Worm (Caenorhabditis elegans) whole organism, L3 larva: ENCODE measurements around the gene lgc-42.

Source experiments
- R02D3.7 ChIP-seq: fragments of 150-350 bp; optimal IDR thresholded peaks from 2 replicates; lab custom pipeline; 2014; ENCODE audit warnings: missing biosample characterization, missing genetic modification characterization
- ZK546.5 ChIP-seq: sonication (generic microtip); optimal IDR thresholded peaks from 2 replicates; lab custom pipeline; 2017; ENCODE audit warnings: missing biosample characterization, missing genetic modification characterization
- aly-2 ChIP-seq: fragments of 150-350 bp; optimal IDR thresholded peaks from 2 replicates; lab custom pipeline; 2014; ENCODE audit warnings: missing biosample characterization, missing genetic modification characterization
- ama-1 ChIP-seq: fragments of 150-350 bp; optimal IDR thresholded peaks from 2 replicates; lab custom pipeline; 2018
- ceh-16 ChIP-seq: sonication (generic microtip); optimal IDR thresholded peaks from 2 replicates; lab custom pipeline; 2017; ENCODE audit warnings: missing biosample characterization, missing genetic modification characterization
- ceh-82 ChIP-seq: fragments of 150-350 bp; optimal IDR thresholded peaks from 2 replicates; lab custom pipeline; 2014; ENCODE audit warnings: missing biosample characterization, missing genetic modification characterization
- daf-12 ChIP-seq: fragments of 150-350 bp; optimal IDR thresholded peaks from 2 replicates; lab custom pipeline; 2014; ENCODE audit warnings: missing biosample characterization, missing genetic modification reagents, missing genetic modification characterization
- egl-5 ChIP-seq: fragments of 150-350 bp; optimal IDR thresholded peaks from 2 replicates; lab custom pipeline; 2017; ENCODE audit warnings: missing biosample characterization, missing genetic modification reagents, missing genetic modification characterization, inconsistent platforms
- elt-1 ChIP-seq: fragments of 150-350 bp; optimal IDR thresholded peaks from 2 replicates; lab custom pipeline; 2014; ENCODE audit warnings: missing biosample characterization, missing genetic modification characterization
- elt-2 ChIP-seq: sonication (generic microtip); optimal IDR thresholded peaks from 2 replicates; lab custom pipeline; 2016; ENCODE audit warnings: missing genetic modification reagents, mild to moderate bottlenecking, missing genetic modification characterization, missing compliant biosample characterization
- elt-3 ChIP-seq, 3 experiments: fragments of 150-350 bp in 1 of 3; sonication (generic microtip) in 2 of 3; optimal IDR thresholded peaks; 2 replicates in 2 of 3; 4 replicates in 1 of 3; lab custom pipeline; 2014 to 2017; ENCODE audit warnings: missing biosample characterization in 3 of 3, missing genetic modification characterization in 3 of 3
- eor-1 ChIP-seq, 2 experiments: fragments of 150-350 bp; optimal IDR thresholded peaks; 2 replicates each; lab custom pipeline; 2014 to 2018; ENCODE audit warnings: missing biosample characterization in 2 of 2, missing genetic modification characterization in 2 of 2
- fkh-2 ChIP-seq: fragments of 150-350 bp; optimal IDR thresholded peaks from 2 replicates; lab custom pipeline; 2014; ENCODE audit warnings: missing biosample characterization, missing genetic modification reagents, missing genetic modification characterization
- fos-1 ChIP-seq: fragments of 150-350 bp; optimal IDR thresholded peaks from 2 replicates; lab custom pipeline; 2014; ENCODE audit warnings: missing biosample characterization, missing genetic modification characterization
- hmg-11 ChIP-seq: sonication (generic microtip); optimal IDR thresholded peaks from 2 replicates; lab custom pipeline; 2016; ENCODE audit warnings: missing genetic modification characterization, missing compliant biosample characterization
- jun-1 ChIP-seq: fragments of 150-350 bp; optimal IDR thresholded peaks from 2 replicates; lab custom pipeline; 2014; ENCODE audit warnings: missing biosample characterization, missing genetic modification reagents, missing genetic modification characterization
- lin-15B ChIP-seq: fragments of 150-350 bp; optimal IDR thresholded peaks from 2 replicates; lab custom pipeline; 2014; ENCODE audit warnings: missing biosample characterization, missing genetic modification characterization
- lin-39 ChIP-seq: fragments of 150-350 bp; optimal IDR thresholded peaks from 2 replicates; lab custom pipeline; 2018; ENCODE audit warnings: missing biosample characterization, missing genetic modification reagents, missing genetic modification characterization
- mdl-1 ChIP-seq: fragments of 150-350 bp; optimal IDR thresholded peaks from 2 replicates; lab custom pipeline; 2014; ENCODE audit warnings: missing biosample characterization, missing genetic modification characterization
- mml-1 ChIP-seq: fragments of 150-350 bp; sonication (generic microtip); optimal IDR thresholded peaks from 3 replicates; lab custom pipeline; 2014; ENCODE audit warnings: missing biosample characterization, missing genetic modification characterization
- nfya-1 ChIP-seq: sonication (generic microtip); optimal IDR thresholded peaks from 2 replicates; lab custom pipeline; 2017; ENCODE audit warnings: missing genetic modification characterization, mild to moderate bottlenecking, missing compliant biosample characterization, antibody characterized with exemption, moderate library complexity; ENCODE audit not compliant: insufficient read depth
- nhr-11 ChIP-seq: fragments of 150-350 bp; optimal IDR thresholded peaks from 2 replicates; lab custom pipeline; 2014; ENCODE audit warnings: missing biosample characterization, missing genetic modification characterization
- nhr-12 ChIP-seq: fragments of 150-350 bp; optimal IDR thresholded peaks from 2 replicates; lab custom pipeline; 2014; ENCODE audit warnings: missing biosample characterization, missing genetic modification characterization
- nhr-25 ChIP-seq: sonication (generic microtip); optimal IDR thresholded peaks from 2 replicates; lab custom pipeline; 2017; ENCODE audit warnings: missing biosample characterization, missing genetic modification characterization
- nhr-28 ChIP-seq: fragments of 150-350 bp; optimal IDR thresholded peaks from 2 replicates; lab custom pipeline; 2014; ENCODE audit warnings: missing biosample characterization, missing genetic modification characterization
- nhr-76 ChIP-seq: fragments of 150-350 bp; sonication (generic microtip); optimal IDR thresholded peaks from 5 replicates; lab custom pipeline; 2014; ENCODE audit warnings: missing biosample characterization, missing genetic modification characterization
- nhr-77 ChIP-seq: fragments of 150-350 bp; optimal IDR thresholded peaks from 2 replicates; lab custom pipeline; 2014; ENCODE audit warnings: missing biosample characterization, missing genetic modification characterization
- pha-4 ChIP-seq: fragments of 150-350 bp; optimal IDR thresholded peaks from 2 replicates; lab custom pipeline; 2014; ENCODE audit warnings: missing biosample characterization, missing genetic modification reagents, missing genetic modification characterization
- pqm-1 ChIP-seq: fragments of 150-350 bp; optimal IDR thresholded peaks from 2 replicates; lab custom pipeline; 2017; ENCODE audit warnings: missing biosample characterization, missing genetic modification characterization, inconsistent platforms
- sea-2 ChIP-seq: fragments of 150-350 bp; sonication (generic microtip); optimal IDR thresholded peaks from 4 replicates; lab custom pipeline; 2014; ENCODE audit warnings: missing biosample characterization, missing genetic modification reagents, missing genetic modification characterization
- skn-1 ChIP-seq: fragments of 150-350 bp; optimal IDR thresholded peaks from 2 replicates; lab custom pipeline; 2014; ENCODE audit warnings: missing biosample characterization, missing genetic modification characterization
- snpc-4 ChIP-seq: fragments of 150-350 bp; optimal IDR thresholded peaks from 2 replicates; lab custom pipeline; 2014; ENCODE audit warnings: missing biosample characterization, missing genetic modification characterization
- tbx-2 ChIP-seq: sonication (generic microtip); optimal IDR thresholded peaks from 2 replicates; lab custom pipeline; 2016; ENCODE audit warnings: mild to moderate bottlenecking, missing genetic modification characterization, missing compliant biosample characterization
- ztf-11 ChIP-seq: fragments of 150-350 bp; optimal IDR thresholded peaks from 2 replicates; lab custom pipeline; 2014; ENCODE audit warnings: missing biosample characterization, missing genetic modification characterization
- ztf-4 ChIP-seq: fragments of 150-350 bp; optimal IDR thresholded peaks from 2 replicates; lab custom pipeline; 2014; ENCODE audit warnings: missing biosample characterization, missing genetic modification characterization

lgc-42 gene

ce11 chrIII:1969802-1970201 lies 27.9 kb upstream of the lgc-42 start, which contains the start of gene moa-1:
Gene moa-1, minus strand, starts transcription at chrIII:1969902.
- no peak for TF ChIP-seq jun-1 (tag; lab: Kevin White, UChicago)
- TF ChIP-seq hmg-11 (tag; lab: Kevin White, UChicago) = no peak
- TF ChIP-seq ztf-11 (tag; lab: Kevin White, UChicago) = no peak
- no peak for TF ChIP-seq nhr-28 (tag; lab: Kevin White, UChicago)
- TF ChIP-seq daf-12 (tag; lab: Kevin White, UChicago) = no peak
- no peak for TF ChIP-seq nhr-25
- no peak for TF ChIP-seq ceh-82
- no peak for TF ChIP-seq lin-15B (tag; lab: Kevin White, UChicago)
- no peak for TF ChIP-seq nhr-77 (tag; lab: Kevin White, UChicago)
- TF ChIP-seq pha-4 (tag; lab: Kevin White, UChicago) = no peak
- TF ChIP-seq snpc-4 (tag; lab: Kevin White, UChicago) = no peak
- no peak for TF ChIP-seq lin-39
- TF ChIP-seq, all 47 proteins: peak for 0

ce11 chrIII:1970433-1970832 lies 27.2 kb upstream of the lgc-42 start, which contains the start of gene R155.5:
Gene R155.5, minus strand, starts transcription at chrIII:1970533.
- TF ChIP-seq nhr-11 (tag; lab: Kevin White, UChicago) (no peak), pha-4 (tag; lab: Kevin White, UChicago) (no peak), mml-1 (tag; lab: Kevin White, UChicago) (no peak), snpc-4 (tag; lab: Kevin White, UChicago) (no peak), nhr-77 (tag; lab: Kevin White, UChicago) (no peak), eor-1 (tag; optimal IDR thresholded peaks at IDR 0.05; lab: Kevin White, UChicago) (no peak), tbx-2 (tag; lab: Kevin White, UChicago) (no peak), elt-2 (tag; lab: Kevin White, UChicago) (no peak)
- TF ChIP-seq, all 47 proteins: peak for 0

DNA sequence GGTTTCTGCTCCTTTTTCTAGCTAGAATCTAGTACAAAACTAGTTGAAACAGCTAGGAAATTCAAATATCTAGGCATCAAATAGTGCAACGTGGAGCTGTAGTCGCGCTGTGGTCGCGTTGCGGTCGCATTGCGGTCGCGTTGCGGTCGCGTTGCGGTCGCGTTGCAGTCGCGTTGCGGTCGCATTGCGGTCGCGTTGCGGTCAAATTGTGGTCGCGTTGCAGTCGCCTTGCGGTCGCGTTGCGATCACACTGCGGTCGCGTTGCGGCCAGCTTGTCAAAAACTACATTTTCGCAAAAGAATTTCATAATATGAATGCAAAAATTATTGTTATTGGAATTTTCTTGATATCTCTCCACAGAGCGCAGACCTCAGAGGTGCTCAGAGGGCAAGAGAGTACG lies 21.7 kb upstream of the lgc-42 start:
- TF ChIP-seq elt-2 (tag; lab: Kevin White, UChicago) (no peak), lin-39 (no peak), ZK546.5 (tag; lab: Kevin White, UChicago) (no peak), sea-2 (GFP tag; lab: Kevin White, UChicago) (no peak), skn-1 (tag; lab: Kevin White, UChicago) (no peak), ama-1 (lab: Kevin White, UChicago) (no peak), snpc-4 (tag; lab: Kevin White, UChicago) (no peak)

DNA sequence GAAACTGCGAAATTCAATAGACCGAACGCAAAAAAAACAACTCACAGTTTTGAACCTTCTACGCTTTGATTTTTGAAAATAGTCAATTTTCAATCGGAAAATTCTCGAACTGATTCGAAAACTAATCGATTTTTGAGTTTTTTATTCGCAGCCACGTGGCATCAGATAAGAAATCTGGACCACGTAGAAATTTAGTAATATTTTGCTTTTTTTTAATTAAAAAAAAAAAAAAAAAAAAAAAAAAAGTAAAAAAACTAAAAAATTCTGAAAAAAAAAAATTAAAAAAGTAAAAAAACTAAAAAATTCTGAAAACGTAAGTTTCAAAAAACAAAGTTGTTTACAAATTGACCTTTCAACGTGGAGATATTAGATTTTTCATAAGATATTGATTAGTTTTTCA lies 21.0 kb upstream of the lgc-42 start, which contains the start of gene R155.3:
R155.3 (minus strand) TSS at position 101 of the 400 bp plus-strand sequence.
- TF ChIP-seq nfya-1 (no peak), ceh-16 (no peak), elt-1 (tag; lab: Kevin White, UChicago) (no peak), aly-2 (no peak)

DNA sequence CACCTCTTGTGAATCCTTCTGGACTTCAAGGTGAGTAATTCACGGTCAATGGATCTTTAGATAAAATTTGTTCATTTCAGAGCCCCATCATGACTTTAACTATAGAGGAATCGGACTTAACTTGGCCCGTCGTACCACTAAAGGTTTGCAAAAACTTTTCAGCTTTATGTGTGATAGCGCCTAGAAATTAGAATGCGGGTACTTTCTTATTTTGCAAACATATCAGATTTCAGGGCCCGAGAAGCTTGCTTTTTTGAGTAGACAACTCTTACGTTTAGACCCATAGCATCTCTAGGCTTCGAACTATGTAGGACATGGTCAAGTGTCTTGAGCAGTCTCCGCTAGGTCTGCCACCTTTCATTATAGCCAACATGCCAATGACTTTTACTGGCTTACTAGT lies 20.2 kb upstream of the lgc-42 start:
- TF ChIP-seq nhr-12 (tag; lab: Kevin White, UChicago) = no peak
- no peak for TF ChIP-seq jun-1 (tag; lab: Kevin White, UChicago)
- TF ChIP-seq nhr-76 = no peak
- no peak for TF ChIP-seq lin-15B (tag; lab: Kevin White, UChicago)
- TF ChIP-seq ceh-82 = no peak
- no peak for TF ChIP-seq pqm-1 (tag; lab: Kevin White, UChicago)
- TF ChIP-seq ztf-4 (tag; lab: Kevin White, UChicago) = no peak
- no peak for TF ChIP-seq fkh-2
- no peak for TF ChIP-seq pha-4 (tag; lab: Kevin White, UChicago)
- TF ChIP-seq nhr-28 (tag; lab: Kevin White, UChicago) = no peak
- no peak for TF ChIP-seq R02D3.7 (tag; lab: Kevin White, UChicago)
- no peak for TF ChIP-seq egl-5 (tag; lab: Kevin White, UChicago)
- no peak for TF ChIP-seq mdl-1 (tag; lab: Kevin White, UChicago)
- no peak for TF ChIP-seq elt-3 (tag; optimal IDR thresholded peaks at IDR 0.05; lab: Kevin White, UChicago)
- no peak for TF ChIP-seq fos-1 (tag; lab: Kevin White, UChicago)
- no peak for TF ChIP-seq eor-1 (tag; optimal IDR thresholded peaks at IDR 0.05; lab: Kevin White, UChicago)
- TF ChIP-seq hmg-11 (tag; lab: Kevin White, UChicago) = no peak
